Worm (Caenorhabditis elegans) whole organism, late embryonic: ENCODE data around the gene K03B8.6.

ENCODE experiments used
- ama-1 ChIP-seq: fragments of 150-350 bp; optimal IDR thresholded peaks from 2 replicates; lab custom pipeline; 2014
- ceh-14 ChIP-seq: sonication (generic microtip); optimal IDR thresholded peaks from 2 replicates; lab custom pipeline; 2016; ENCODE audit warnings: missing genotype, missing genetic modification characterization, missing compliant biosample characterization
- ceh-9 ChIP-seq: sonication (generic microtip); optimal IDR thresholded peaks from 2 replicates; lab custom pipeline; 2016; ENCODE audit warnings: mild to moderate bottlenecking, missing genetic modification characterization, inconsistent platforms, missing compliant biosample characterization
- dve-1 ChIP-seq: sonication (generic microtip); optimal IDR thresholded peaks from 2 replicates; lab custom pipeline; 2017; ENCODE audit warnings: antibody characterized with exemption, mild to moderate bottlenecking, missing genetic modification characterization, missing compliant biosample characterization
- elt-4 ChIP-seq: sonication (generic microtip); optimal IDR thresholded peaks from 2 replicates; lab custom pipeline; 2016; ENCODE audit warnings: missing genetic modification characterization, missing compliant biosample characterization
- gmeb-2 ChIP-seq: sonication (generic microtip); optimal IDR thresholded peaks from 2 replicates; lab custom pipeline; 2016; ENCODE audit warnings: missing genetic modification characterization, inconsistent platforms, missing compliant biosample characterization
- nhr-11 ChIP-seq: fragments of 150-350 bp; optimal IDR thresholded peaks from 2 replicates; lab custom pipeline; 2014; ENCODE audit warnings: missing biosample characterization, missing genetic modification characterization
- pag-3 ChIP-seq: sonication (generic microtip); optimal IDR thresholded peaks from 2 replicates; lab custom pipeline; 2016; ENCODE audit warnings: missing compliant biosample characterization, missing genetic modification characterization, borderline replicate concordance
- pha-4 ChIP-seq: fragments of 150-350 bp; optimal IDR thresholded peaks from 2 replicates; lab custom pipeline; 2018; ENCODE audit warnings: missing biosample characterization, missing genetic modification reagents, missing genetic modification characterization
- pqm-1 ChIP-seq: sonication (generic microtip); optimal IDR thresholded peaks from 2 replicates; lab custom pipeline; 2016; ENCODE audit warnings: missing genetic modification characterization, missing compliant biosample characterization
- sox-2 ChIP-seq: fragments of 200-800 bp; sonication (Bioruptor generic); IDR thresholded peaks from 2 replicates; pipeline ENCODE4 v1.3.6; 2022; ENCODE audit warnings: missing genetic modification reagents, missing genetic modification characterization, missing compliant biosample characterization
- ttx-3 ChIP-seq: sonication (generic microtip); optimal IDR thresholded peaks from 2 replicates; lab custom pipeline; 2016; ENCODE audit warnings: missing genetic modification reagents, missing genetic modification characterization, missing compliant biosample characterization
- unc-3 ChIP-seq, 2 experiments: fragments of 200-800 bp in 1 of 2; sonication (Bioruptor generic) in 1 of 2; sonication (generic microtip) in 1 of 2; conservative IDR thresholded peaks in 1 of 2; optimal IDR thresholded peaks in 1 of 2; 2 replicates each; pipeline versions ENCODE4 v1.3.6 to Lab custom; 2016 to 2022; ENCODE audit warnings: missing compliant biosample characterization in 2 of 2, missing genetic modification characterization in 2 of 2, missing genetic modification reagents in 1 of 2
- unc-86 ChIP-seq: sonication (generic microtip); optimal IDR thresholded peaks from 2 replicates; lab custom pipeline; 2016; ENCODE audit warnings: missing genetic modification characterization, missing compliant biosample characterization

DNA sequence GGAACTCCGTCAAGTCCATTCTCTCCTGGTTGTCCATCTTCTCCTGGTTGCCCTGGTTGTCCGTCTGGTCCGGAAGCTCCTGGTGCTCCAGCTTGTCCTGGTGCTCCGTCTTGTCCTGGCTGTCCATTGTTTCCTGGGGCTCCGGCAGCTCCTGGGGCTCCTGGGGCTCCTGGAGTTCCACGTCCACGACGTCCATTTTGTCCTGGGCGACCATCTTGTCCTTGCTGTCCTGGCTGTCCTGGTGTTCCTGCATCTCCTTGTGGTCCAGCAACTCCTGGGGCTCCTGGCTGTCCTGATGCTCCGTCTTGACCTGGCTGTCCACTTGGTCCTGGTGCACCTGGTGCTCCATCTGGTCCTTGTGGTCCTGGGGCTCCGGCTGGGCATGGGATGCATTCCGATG lies 42.0 kb downstream of the K03B8.6 start:
- TF ChIP-seq ama-1 (no peak), pag-3 (tag; lab: Kevin White, UChicago) (peak; percentile 6), ceh-14 (no peak), pqm-1 (tag; lab: Kevin White, UChicago) (no peak), elt-4 (tag; lab: Kevin White, UChicago) (no peak), unc-86 (no peak), nhr-11 (no peak), unc-3 (GFP tag; conservative IDR thresholded peaks at IDR 0.05; lab: Robert Waterston, UW) (no peak), unc-3 (tag; optimal IDR thresholded peaks at IDR 0.05; lab: Kevin White, UChicago) (no peak), pha-4 (no peak), gmeb-2 (tag; lab: Kevin White, UChicago) (no peak), ceh-9 (tag; lab: Kevin White, UChicago) (no peak), dve-1 (no peak), sox-2 (GFP tag; lab: Robert Waterston, UW) (no peak), ttx-3 (no peak)
